Fruit fly (Drosophila melanogaster) whole organism, prepupa: ENCODE measurements around the gene CG8630.

Source experiments
- Hr38 ChIP-seq: sonication (Bioruptor generic); optimal IDR thresholded peaks from 2 replicates; lab custom pipeline; 2016; ENCODE audit warnings: missing biosample characterization, missing genetic modification characterization
- Hr39 ChIP-seq: fragments of 200-800 bp; sonication (Bioruptor generic); optimal IDR thresholded peaks from 2 replicates; lab custom pipeline; 2016; ENCODE audit warnings: missing biosample characterization, missing genetic modification characterization
- achi ChIP-seq: fragments of 200-800 bp; sonication (Bioruptor generic); optimal IDR thresholded peaks from 3 replicates; lab custom pipeline; 2016; ENCODE audit warnings: missing biosample characterization, missing genetic modification characterization
- vri ChIP-seq: fragments of 200-800 bp; sonication (Bioruptor generic); optimal IDR thresholded peaks from 3 replicates; lab custom pipeline; 2016; ENCODE audit warnings: missing biosample characterization, mild to moderate bottlenecking, missing genetic modification characterization

dm6 chr3R:13258696-13259567 is 20.6 kb upstream of the CG8630 start, which contains the start of gene Ace:
- TF ChIP-seq Hr39 (GFP tag; lab: Kevin White, UChicago) (no peak), Hr38 (GFP tag; lab: Kevin White, UChicago) (no peak), vri (no peak), achi (GFP tag; lab: Kevin White, UChicago) (no peak)
